Worm (Caenorhabditis elegans) whole organism, late embryonic: ENCODE measurements around the gene oac-48.

Experiments used
- C08G9.2 ChIP-seq: sonication (generic microtip); optimal IDR thresholded peaks from 2 replicates; lab custom pipeline; 2016; ENCODE audit warnings: mild to moderate bottlenecking, missing genetic modification characterization, moderate library complexity, missing compliant biosample characterization
- F13H6.1 ChIP-seq: sonication (generic microtip); optimal IDR thresholded peaks from 2 replicates; lab custom pipeline; 2016; ENCODE audit warnings: missing genetic modification characterization, missing compliant biosample characterization
- K09A11.1 ChIP-seq: sonication (generic microtip); optimal IDR thresholded peaks from 2 replicates; lab custom pipeline; 2017; ENCODE audit warnings: antibody characterized with exemption, mild to moderate bottlenecking, missing genetic modification characterization, missing compliant biosample characterization; ENCODE audit not compliant: insufficient read depth
- ceh-22 ChIP-seq: sonication (generic microtip); optimal IDR thresholded peaks from 2 replicates; lab custom pipeline; 2017; ENCODE audit warnings: missing biosample characterization, missing genetic modification characterization
- ceh-31 ChIP-seq: sonication (generic microtip); optimal IDR thresholded peaks from 2 replicates; lab custom pipeline; 2016; ENCODE audit warnings: missing genetic modification characterization, missing compliant biosample characterization
- ceh-45 ChIP-seq: fragments of 200-800 bp; sonication (Bioruptor generic); IDR thresholded peaks from 2 replicates; pipeline ENCODE4 v1.3.6; 2022; ENCODE audit warnings: missing genetic modification reagents, missing genetic modification characterization, missing compliant biosample characterization
- che-1 ChIP-seq: sonication (generic microtip); optimal IDR thresholded peaks from 2 replicates; lab custom pipeline; 2016; ENCODE audit warnings: mild to moderate bottlenecking, missing genetic modification characterization, missing compliant biosample characterization
- dmd-4 ChIP-seq: sonication (generic microtip); optimal IDR thresholded peaks from 2 replicates; lab custom pipeline; 2016; ENCODE audit warnings: borderline replicate concordance, missing genetic modification characterization, missing compliant biosample characterization
- elt-4 ChIP-seq: sonication (generic microtip); optimal IDR thresholded peaks from 2 replicates; lab custom pipeline; 2016; ENCODE audit warnings: missing genetic modification characterization, missing compliant biosample characterization
- hlh-30 ChIP-seq: sonication (generic microtip); optimal IDR thresholded peaks from 2 replicates; lab custom pipeline; 2017; ENCODE audit warnings: antibody characterized with exemption, missing genetic modification characterization, missing compliant biosample characterization; ENCODE audit not compliant: insufficient read depth
- lim-6 ChIP-seq: sonication (generic microtip); optimal IDR thresholded peaks from 2 replicates; lab custom pipeline; 2016; ENCODE audit warnings: missing genetic modification characterization, missing compliant biosample characterization
- mec-3 ChIP-seq: sonication (generic microtip); optimal IDR thresholded peaks from 2 replicates; lab custom pipeline; 2016; ENCODE audit warnings: borderline replicate concordance, missing genetic modification characterization, missing compliant biosample characterization
- nhr-232 ChIP-seq: sonication (generic microtip); optimal IDR thresholded peaks from 2 replicates; lab custom pipeline; 2016; ENCODE audit warnings: missing genetic modification characterization, missing compliant biosample characterization
- odd-2 ChIP-seq: sonication (generic microtip); optimal IDR thresholded peaks from 2 replicates; lab custom pipeline; 2017; ENCODE audit warnings: antibody characterized with exemption, mild to moderate bottlenecking, missing genetic modification characterization, missing compliant biosample characterization
- sdc-2 ChIP-seq: sonication (generic microtip); optimal IDR thresholded peaks from 2 replicates; lab custom pipeline; 2016; ENCODE audit warnings: missing genotype, missing genetic modification characterization, missing compliant biosample characterization
- sox-2 ChIP-seq: fragments of 200-800 bp; sonication (Bioruptor generic); IDR thresholded peaks from 2 replicates; pipeline ENCODE4 v1.3.6; 2022; ENCODE audit warnings: missing genetic modification reagents, missing genetic modification characterization, missing compliant biosample characterization
- syd-9 ChIP-seq: sonication (generic microtip); optimal IDR thresholded peaks from 2 replicates; lab custom pipeline; 2016; ENCODE audit warnings: mild to moderate bottlenecking, missing genetic modification characterization, moderate library complexity, missing compliant biosample characterization
- unc-55 ChIP-seq: sonication (generic microtip); optimal IDR thresholded peaks from 2 replicates; lab custom pipeline; 2017; ENCODE audit warnings: missing biosample characterization, missing genetic modification reagents, missing genetic modification characterization
- zip-5 ChIP-seq: sonication (generic microtip); optimal IDR thresholded peaks from 2 replicates; lab custom pipeline; 2016; ENCODE audit warnings: missing genetic modification characterization, missing compliant biosample characterization
- ztf-16 ChIP-seq: sonication (generic microtip); optimal IDR thresholded peaks from 2 replicates; lab custom pipeline; 2017; ENCODE audit warnings: missing genetic modification characterization, missing compliant biosample characterization

The oac-48 gene

DNA sequence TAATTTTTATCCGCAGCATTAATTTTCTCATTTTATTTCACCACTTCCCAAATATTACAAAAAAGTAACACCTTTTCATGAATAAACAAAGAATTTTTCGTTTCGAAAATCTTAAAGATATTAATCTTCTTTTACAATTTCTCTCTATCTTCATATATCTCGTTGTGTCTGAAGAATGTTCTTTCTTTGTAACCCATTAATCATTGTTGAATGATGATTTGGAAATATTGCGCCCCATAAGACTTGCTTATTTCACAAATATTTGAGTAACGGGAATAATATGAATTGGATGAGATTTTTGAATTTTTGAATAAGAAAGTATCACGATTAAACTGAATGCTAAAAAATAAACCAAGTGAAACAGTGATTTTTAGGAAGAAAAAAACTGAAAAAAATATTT lies 47.4 kb downstream of the oac-48 start:
- peak; percentile 61 for TF ChIP-seq unc-55 (GFP tag; lab: Kevin White, UChicago)
- TF ChIP-seq elt-4 (tag; lab: Kevin White, UChicago), result no peak
- TF ChIP-seq, all 69 proteins: peak for 1

ce11 chrIV:13725201-13725600 lies 51.6 kb downstream of the oac-48 start:
- no peak for TF ChIP-seq C08G9.2 (tag; lab: Kevin White, UChicago)
- TF ChIP-seq hlh-30 (tag; lab: Kevin White, UChicago), result no peak
- no peak for TF ChIP-seq odd-2
- TF ChIP-seq syd-9 (tag; lab: Kevin White, UChicago), result no peak
- no peak for TF ChIP-seq unc-55 (GFP tag; lab: Kevin White, UChicago)
- TF ChIP-seq ceh-22 (tag; lab: Kevin White, UChicago), result no peak
- TF ChIP-seq che-1 (tag; lab: Kevin White, UChicago), result no peak
- no peak for TF ChIP-seq ztf-16
- no peak for TF ChIP-seq zip-5 (tag; lab: Kevin White, UChicago)
- TF ChIP-seq sox-2 (GFP tag; lab: Robert Waterston, UW), result no peak
- TF ChIP-seq ceh-31 (tag; lab: Kevin White, UChicago), result no peak
- no peak for TF ChIP-seq lim-6 (tag; lab: Kevin White, UChicago)
- no peak for TF ChIP-seq nhr-232 (tag; lab: Kevin White, UChicago)
- TF ChIP-seq sdc-2 (tag; lab: Kevin White, UChicago), result no peak
- TF ChIP-seq dmd-4 (tag; lab: Kevin White, UChicago), result no peak
- TF ChIP-seq, all 69 proteins: peak for 0

DNA sequence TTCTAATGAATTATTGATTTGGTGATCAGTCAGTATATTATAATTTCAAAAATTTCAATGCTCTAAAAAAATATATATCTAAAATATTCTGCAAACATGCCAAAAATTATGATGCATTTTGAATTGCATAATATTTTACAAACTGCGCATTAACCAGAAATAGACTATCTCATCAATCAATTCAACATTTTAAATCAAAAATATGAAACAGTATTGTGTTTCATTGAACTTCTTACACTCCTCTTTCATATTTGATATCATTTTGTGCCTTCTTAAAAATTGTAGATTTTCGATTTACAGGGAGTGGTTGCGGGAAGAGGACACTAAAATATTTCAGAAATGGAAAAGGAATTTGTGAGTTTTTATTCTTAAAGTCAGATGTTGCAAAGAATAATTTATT lies 53.0 kb downstream of the oac-48 start, which contains the start of gene ent-4:
TSS of gene ent-4 (plus strand) at position 301 of the 400 bp plus-strand sequence.
- TF ChIP-seq nhr-232 (tag; lab: Kevin White, UChicago), result no peak
- no peak for TF ChIP-seq elt-4 (tag; lab: Kevin White, UChicago)
- no peak for TF ChIP-seq K09A11.1
- no peak for TF ChIP-seq F13H6.1
- no peak for TF ChIP-seq mec-3
- no peak for TF ChIP-seq ceh-45 (GFP tag; lab: Robert Waterston, UW)
- TF ChIP-seq, all 69 proteins: peak for 0
